Worm (Caenorhabditis elegans) whole organism, L4 larva: ENCODE results near the gene K05F6.12.
A peak's percentile ranks its signal among the peaks of the same experiment; 100 is the strongest.

Source experiments
- D1046.2 ChIP-seq: fragments of 200-800 bp; sonication (Bioruptor generic); IDR thresholded peaks from 2 replicates; pipeline ENCODE4 v1.3.6; 2022; ENCODE audit warnings: missing genetic modification characterization, missing compliant biosample characterization
- F26F4.8 ChIP-seq: fragments of 200-800 bp; sonication (Bioruptor generic); conservative IDR thresholded peaks from 2 replicates; pipeline ENCODE4 v1.3.6; 2022; ENCODE audit warnings: missing genetic modification characterization, missing compliant biosample characterization
- R02D3.7 ChIP-seq: fragments of 150-350 bp; sonication (generic microtip); optimal IDR thresholded peaks from 3 replicates; lab custom pipeline; 2014; ENCODE audit warnings: missing biosample characterization, missing genetic modification characterization
- Y105C5A.15 ChIP-seq: fragments of 200-800 bp; sonication (Bioruptor generic); IDR thresholded peaks from 2 replicates; pipeline ENCODE4 v1.3.6; 2022; ENCODE audit warnings: missing genetic modification characterization, missing compliant biosample characterization
- Y5F2A.4 ChIP-seq: fragments of 200-800 bp; sonication (Bioruptor generic); optimal IDR thresholded peaks from 2 replicates; lab custom pipeline; 2018; ENCODE audit warnings: mild to moderate bottlenecking, missing genetic modification characterization, missing compliant biosample characterization
- Y75B8A.6 ChIP-seq: fragments of 200-800 bp; sonication (Bioruptor generic); IDR thresholded peaks from 2 replicates; pipeline ENCODE4 v1.3.6; 2022; ENCODE audit warnings: missing genetic modification reagents, missing genetic modification characterization, missing compliant biosample characterization
- ZK337.2 ChIP-seq: fragments of 200-800 bp; sonication (Bioruptor generic); IDR thresholded peaks from 2 replicates; pipeline ENCODE4 v1.3.6; 2022; ENCODE audit warnings: missing genetic modification reagents, missing genetic modification characterization, missing compliant biosample characterization
- ZK546.5 ChIP-seq, 2 experiments: sonication (generic microtip); optimal IDR thresholded peaks; 2 replicates each; lab custom pipeline; 2017; ENCODE audit warnings: missing biosample characterization in 2 of 2, missing genetic modification characterization in 2 of 2
- ceh-20 ChIP-seq: fragments of 200-800 bp; sonication (Bioruptor generic); IDR thresholded peaks from 2 replicates; pipeline ENCODE4 v1.3.6; 2022; ENCODE audit warnings: missing genetic modification reagents, missing genetic modification characterization, missing compliant biosample characterization
- ceh-28 ChIP-seq: fragments of 150-350 bp; optimal IDR thresholded peaks from 2 replicates; lab custom pipeline; 2014; ENCODE audit warnings: missing biosample characterization, missing genetic modification reagents, missing genetic modification characterization
- ceh-32 ChIP-seq: sonication (generic microtip); optimal IDR thresholded peaks from 2 replicates; lab custom pipeline; 2016; ENCODE audit warnings: mild to moderate bottlenecking, missing genetic modification characterization, missing compliant biosample characterization; ENCODE audit not compliant: poor library complexity
- ceh-44 ChIP-seq: fragments of 200-800 bp; sonication (Bioruptor generic); IDR thresholded peaks from 2 replicates; pipeline ENCODE4 v1.3.6; 2022; ENCODE audit warnings: missing genetic modification reagents, missing genetic modification characterization, missing compliant biosample characterization
- ceh-62 ChIP-seq: sonication (generic microtip); optimal IDR thresholded peaks from 2 replicates; lab custom pipeline; 2017; ENCODE audit warnings: missing biosample characterization, missing genetic modification characterization
- ceh-82 ChIP-seq: sonication (generic microtip); optimal IDR thresholded peaks from 2 replicates; lab custom pipeline; 2017; ENCODE audit warnings: missing biosample characterization, missing genetic modification characterization
- cey-2 ChIP-seq: sonication (generic microtip); optimal IDR thresholded peaks from 3 replicates; lab custom pipeline; 2017; ENCODE audit warnings: missing genetic modification characterization, mild to moderate bottlenecking, missing compliant biosample characterization, antibody characterized with exemption, borderline replicate concordance; ENCODE audit not compliant: insufficient read depth
- ctbp-1 ChIP-seq: fragments of 200-800 bp; sonication (Bioruptor generic); IDR thresholded peaks from 2 replicates; pipeline ENCODE4 v1.3.6; 2022; ENCODE audit warnings: missing genetic modification reagents, missing genetic modification characterization, missing compliant biosample characterization
- daf-12 ChIP-seq: fragments of 150-350 bp; optimal IDR thresholded peaks from 2 replicates; lab custom pipeline; 2014; ENCODE audit warnings: missing biosample characterization, missing genetic modification reagents, missing genetic modification characterization
- daf-16 ChIP-seq, 3 experiments: sonication (generic microtip); optimal IDR thresholded peaks; 2 replicates each; lab custom pipeline; 2016 to 2017; ENCODE audit warnings: missing genetic modification characterization in 3 of 3, missing genetic modification reagents in 3 of 3, mild to moderate bottlenecking in 2 of 3, missing compliant biosample characterization in 2 of 3, missing biosample characterization in 1 of 3, moderate library complexity in 1 of 3
- daf-8 ChIP-seq: fragments of 200-800 bp; sonication (Bioruptor generic); IDR thresholded peaks from 2 replicates; pipeline ENCODE4 v1.3.6; 2022; ENCODE audit warnings: missing genetic modification characterization, missing compliant biosample characterization
- dmd-8 ChIP-seq: fragments of 200-800 bp; sonication (Bioruptor generic); IDR thresholded peaks from 2 replicates; pipeline ENCODE4 v1.3.6; 2022; ENCODE audit warnings: missing genetic modification characterization, missing compliant biosample characterization
- dpl-1 ChIP-seq: fragments of 150-350 bp; optimal IDR thresholded peaks from 2 replicates; lab custom pipeline; 2014; ENCODE audit warnings: missing biosample characterization, missing genetic modification reagents, missing genetic modification characterization
- dve-1 ChIP-seq: sonication (generic microtip); optimal IDR thresholded peaks from 2 replicates; lab custom pipeline; 2017; ENCODE audit warnings: antibody characterized with exemption, mild to moderate bottlenecking, missing genetic modification characterization, missing compliant biosample characterization; ENCODE audit not compliant: insufficient read depth
- egl-27 ChIP-seq: sonication (generic microtip); optimal IDR thresholded peaks from 3 replicates; lab custom pipeline; 2017; ENCODE audit warnings: missing biosample characterization, missing genetic modification reagents, missing genetic modification characterization
- egl-43 ChIP-seq: fragments of 200-800 bp; sonication (Bioruptor generic); IDR thresholded peaks from 2 replicates; pipeline ENCODE4 v1.3.6; 2022; ENCODE audit warnings: missing genetic modification reagents, missing genetic modification characterization, missing compliant biosample characterization
- fos-1 ChIP-seq: fragments of 150-350 bp; optimal IDR thresholded peaks from 2 replicates; lab custom pipeline; 2014; ENCODE audit warnings: missing biosample characterization, missing genetic modification characterization
- hif-1 ChIP-seq, 2 experiments: sonication (generic microtip); optimal IDR thresholded peaks; 2 replicates each; lab custom pipeline; 2016 to 2017; ENCODE audit warnings: missing compliant biosample characterization in 2 of 2, missing genetic modification characterization in 2 of 2, missing genetic modification reagents in 2 of 2, missing genotype in 2 of 2, mild to moderate bottlenecking in 1 of 2
- hlh-11 ChIP-seq: fragments of 200-800 bp; sonication (Bioruptor generic); optimal IDR thresholded peaks from 2 replicates; lab custom pipeline; 2018; ENCODE audit warnings: mild to moderate bottlenecking, missing genetic modification characterization, missing compliant biosample characterization
- lin-1 ChIP-seq: fragments of 200-800 bp; sonication (Bioruptor generic); IDR thresholded peaks from 2 replicates; pipeline ENCODE4 v1.3.6; 2022; ENCODE audit warnings: missing genetic modification reagents, missing genetic modification characterization, missing compliant biosample characterization
- lin-15B ChIP-seq: fragments of 150-350 bp; sonication (generic microtip); optimal IDR thresholded peaks from 3 replicates; lab custom pipeline; 2014; ENCODE audit warnings: missing biosample characterization, missing genetic modification characterization
- lin-39 ChIP-seq: fragments of 150-350 bp; optimal IDR thresholded peaks from 2 replicates; lab custom pipeline; 2014; ENCODE audit warnings: missing biosample characterization, missing genetic modification reagents, missing genetic modification characterization
- lir-3 ChIP-seq: sonication (generic microtip); optimal IDR thresholded peaks from 2 replicates; lab custom pipeline; 2016; ENCODE audit warnings: mild to moderate bottlenecking, missing genetic modification characterization, missing compliant biosample characterization
- madf-9 ChIP-seq: fragments of 200-800 bp; sonication (Bioruptor generic); conservative IDR thresholded peaks from 2 replicates; pipeline ENCODE4 v1.3.6; 2022; ENCODE audit warnings: missing genetic modification reagents, missing genetic modification characterization, missing compliant biosample characterization
- mdt-29 ChIP-seq: fragments of 200-800 bp; sonication (Bioruptor generic); IDR thresholded peaks from 2 replicates; pipeline ENCODE4 v1.3.6; 2022; ENCODE audit warnings: missing genetic modification reagents, missing genetic modification characterization, missing compliant biosample characterization
- mep-1 ChIP-seq: fragments of 150-350 bp; sonication (generic microtip); optimal IDR thresholded peaks from 3 replicates; lab custom pipeline; 2014; ENCODE audit warnings: missing biosample characterization, missing genetic modification characterization
- nhr-11 ChIP-seq: fragments of 150-350 bp; optimal IDR thresholded peaks from 2 replicates; lab custom pipeline; 2014; ENCODE audit warnings: missing biosample characterization, missing genetic modification characterization
- nhr-111 ChIP-seq: fragments of 200-800 bp; sonication (Bioruptor generic); optimal IDR thresholded peaks from 2 replicates; lab custom pipeline; 2018; ENCODE audit warnings: mild to moderate bottlenecking, missing genetic modification characterization, missing compliant biosample characterization
- nhr-42 ChIP-seq: fragments of 200-800 bp; sonication (Bioruptor generic); IDR thresholded peaks from 2 replicates; pipeline ENCODE4 v1.3.6; 2022; ENCODE audit warnings: missing genetic modification characterization, missing compliant biosample characterization
- nhr-48 ChIP-seq: sonication (generic microtip); optimal IDR thresholded peaks from 2 replicates; lab custom pipeline; 2016; ENCODE audit warnings: mild to moderate bottlenecking, missing genetic modification characterization, missing compliant biosample characterization
- nhr-76 ChIP-seq: fragments of 150-350 bp; optimal IDR thresholded peaks from 2 replicates; lab custom pipeline; 2014; ENCODE audit warnings: missing biosample characterization, missing genetic modification characterization
- pha-4 ChIP-seq, 2 experiments: fragments of 150-350 bp in 1 of 2; fragments of 200-800 bp in 1 of 2; sonication (Bioruptor generic) in 1 of 2; IDR thresholded peaks in 1 of 2; optimal IDR thresholded peaks in 1 of 2; 2 replicates each; pipeline versions ENCODE4 v1.3.6 to Lab custom; 2014 to 2022; ENCODE audit warnings: missing genetic modification characterization in 2 of 2, missing genetic modification reagents in 2 of 2, missing biosample characterization in 1 of 2, missing compliant biosample characterization in 1 of 2
- pqm-1 ChIP-seq: sonication (generic microtip); optimal IDR thresholded peaks from 2 replicates; lab custom pipeline; 2017; ENCODE audit warnings: missing biosample characterization, missing genetic modification characterization
- saeg-2 ChIP-seq: fragments of 200-800 bp; sonication (Bioruptor generic); IDR thresholded peaks from 2 replicates; pipeline ENCODE4 v1.3.6; 2022; ENCODE audit warnings: missing genetic modification reagents, missing genetic modification characterization, missing compliant biosample characterization
- sdz-12 ChIP-seq: fragments of 200-800 bp; sonication (Bioruptor generic); optimal IDR thresholded peaks from 2 replicates; lab custom pipeline; 2018; ENCODE audit warnings: mild to moderate bottlenecking, missing genetic modification characterization, missing compliant biosample characterization
- set-16 ChIP-seq: fragments of 200-800 bp; sonication (Bioruptor generic); IDR thresholded peaks from 2 replicates; pipeline ENCODE4 v1.3.6; 2022; ENCODE audit warnings: missing genetic modification reagents, missing genetic modification characterization, missing compliant biosample characterization
- snpc-4 ChIP-seq: fragments of 150-350 bp; optimal IDR thresholded peaks from 2 replicates; lab custom pipeline; 2014; ENCODE audit warnings: missing biosample characterization, missing genetic modification characterization
- spr-3 ChIP-seq: fragments of 200-800 bp; sonication (Bioruptor generic); optimal IDR thresholded peaks from 2 replicates; lab custom pipeline; 2018; ENCODE audit warnings: mild to moderate bottlenecking, missing genetic modification characterization, missing compliant biosample characterization
- unc-62 ChIP-seq, 3 experiments: fragments of 150-350 bp in 1 of 3; sonication (generic microtip); optimal IDR thresholded peaks in 2 of 3; peaks in 1 of 3; 1 replicate in 1 of 3; 2 replicates in 2 of 3; lab custom pipeline; 2014 to 2017; ENCODE audit warnings: missing biosample characterization in 3 of 3, missing genetic modification characterization in 3 of 3, missing genetic modification reagents in 3 of 3, missing genotype in 1 of 3
- vab-7 ChIP-seq: fragments of 200-800 bp; sonication (Bioruptor generic); IDR thresholded peaks from 2 replicates; pipeline ENCODE4 v1.3.6; 2022; ENCODE audit warnings: missing genetic modification reagents, missing genetic modification characterization, missing compliant biosample characterization
- zfp-2 ChIP-seq: sonication (generic microtip); optimal IDR thresholded peaks from 2 replicates; lab custom pipeline; 2016; ENCODE audit warnings: mild to moderate bottlenecking, missing genetic modification characterization, missing compliant biosample characterization

The K05F6.12 gene

ce11 chrII:1519867-1520266 lies 25.9 kb upstream of the K05F6.12 start (continued):
- peak; percentile 70; the same call in 1 of the 2 replicates for TF ChIP-seq D1046.2 (GFP tag; lab: Robert Waterston, UW)
- TF ChIP-seq lin-39 (tag; lab: Kevin White, UChicago), result no peak
- 0 out of 2 replicates have a peak, but pooled peaks have one; percentile 52 for TF ChIP-seq ceh-20 (GFP tag; lab: Robert Waterston, UW)
- 0 out of 2 replicates have a peak, but pooled peaks have one; percentile 67 for TF ChIP-seq dmd-8 (GFP tag; lab: Robert Waterston, UW)
- TF ChIP-seq lin-1, result peak; percentile 37; the same call in 1 of the 2 replicates
- no peak for TF ChIP-seq dpl-1
- no peak for TF ChIP-seq sdz-12 (GFP tag; lab: Kevin White, UChicago)
- peak; percentile 6 for TF ChIP-seq dve-1
- no peak for TF ChIP-seq ceh-28 (tag; lab: Kevin White, UChicago)
- peak; percentile 60; the same call in 1 of the 2 replicates for TF ChIP-seq Y75B8A.6
- peak; percentile 43; the same call in 1 of the 2 replicates for TF ChIP-seq set-16 (GFP tag; lab: Robert Waterston, UW)
- no peak for TF ChIP-seq snpc-4 (tag; lab: Kevin White, UChicago)
- TF ChIP-seq Y105C5A.15 (GFP tag; lab: Robert Waterston, UW), result 0 out of 2 replicates have a peak, but pooled peaks have one; percentile 38
- TF ChIP-seq madf-9, result peak; percentile 79
- TF ChIP-seq cey-2 (tag; lab: Kevin White, UChicago), result no peak
- TF ChIP-seq mep-1 (tag; lab: Kevin White, UChicago), result peak; percentile 49
- peak; percentile 72 for TF ChIP-seq ctbp-1 (GFP tag; lab: Robert Waterston, UW)
- TF ChIP-seq daf-12 (tag; lab: Kevin White, UChicago), result no peak
- TF ChIP-seq nhr-11 (tag; lab: Kevin White, UChicago), result peak; percentile 15
- TF ChIP-seq saeg-2 (GFP tag; lab: Robert Waterston, UW), result no peak
- TF ChIP-seq spr-3 (GFP tag; lab: Kevin White, UChicago), result no peak
- no peak for TF ChIP-seq egl-43
- TF ChIP-seq mdt-29 (GFP tag; lab: Robert Waterston, UW), result no peak
- no peak for TF ChIP-seq nhr-76 (tag; lab: Kevin White, UChicago)
- TF ChIP-seq ZK337.2 (GFP tag; lab: Robert Waterston, UW), result no peak
- TF ChIP-seq Y5F2A.4 (GFP tag; lab: Kevin White, UChicago), result no peak
- no peak for TF ChIP-seq lin-15B (tag; lab: Kevin White, UChicago)
- peak; percentile 73 for TF ChIP-seq pha-4 (GFP tag; IDR thresholded peaks at IDR 0.05; lab: Robert Waterston, UW)
- no peak for TF ChIP-seq pha-4 (tag; optimal IDR thresholded peaks at IDR 0.05; lab: Kevin White, UChicago)
- TF ChIP-seq ZK546.5 (tag; optimal IDR thresholded peaks at IDR 0.05; lab: Kevin White, UChicago), result no peak
- no peak for TF ChIP-seq pqm-1 (tag; lab: Kevin White, UChicago)
- TF ChIP-seq nhr-111 (GFP tag; lab: Kevin White, UChicago), result peak; percentile 41
- TF ChIP-seq fos-1 (tag; lab: Kevin White, UChicago), result no peak
- TF ChIP-seq ceh-32 (tag; lab: Kevin White, UChicago), result no peak
- TF ChIP-seq hif-1 (tag; optimal IDR thresholded peaks at IDR 0.05; lab: Kevin White, UChicago), result peak in 1 of 2 experiments; percentile 22
- TF ChIP-seq nhr-48 (tag; lab: Kevin White, UChicago), result no peak
- no peak for TF ChIP-seq egl-27 (tag; lab: Kevin White, UChicago)
- TF ChIP-seq lir-3 (tag; lab: Kevin White, UChicago), result no peak
- TF ChIP-seq daf-16 (GFP tag; optimal IDR thresholded peaks at IDR 0.05; lab: Kevin White, UChicago), result peak in 1 of 2 experiments; percentile 23
- TF ChIP-seq daf-16 (tag; optimal IDR thresholded peaks at IDR 0.05; lab: Kevin White, UChicago), result no peak
- no peak; the same call in 1 of the 2 replicates for TF ChIP-seq ceh-44 (GFP tag; lab: Robert Waterston, UW)
- no peak for TF ChIP-seq hlh-11
- TF ChIP-seq vab-7 (GFP tag; lab: Robert Waterston, UW), result peak; percentile 82
- no peak for TF ChIP-seq nhr-42
- no peak for TF ChIP-seq unc-62 (GFP tag; optimal IDR thresholded peaks at IDR 0.05 in 1 of 2; lab: Kevin White, UChicago)
- no peak for TF ChIP-seq unc-62 (tag; optimal IDR thresholded peaks at IDR 0.05; lab: Kevin White, UChicago)
- no peak for TF ChIP-seq zfp-2 (tag; lab: Kevin White, UChicago)
- no peak for TF ChIP-seq F26F4.8 (GFP tag; lab: Robert Waterston, UW)
- TF ChIP-seq ceh-82, result no peak
- TF ChIP-seq daf-8 (GFP tag; lab: Robert Waterston, UW), result no peak
- no peak for TF ChIP-seq R02D3.7
- TF ChIP-seq ceh-62 (tag; lab: Kevin White, UChicago), result no peak
